Worm (Caenorhabditis elegans) whole organism, late embryonic: Measurements from ENCODE around the gene F21H7.12.

Experiments used
- hlh-8 ChIP-seq: sonication (generic microtip); optimal IDR thresholded peaks from 2 replicates; lab custom pipeline; 2016; ENCODE audit warnings: missing genotype, missing genetic modification characterization, missing compliant biosample characterization
- lim-6 ChIP-seq: sonication (generic microtip); optimal IDR thresholded peaks from 2 replicates; lab custom pipeline; 2016; ENCODE audit warnings: missing genetic modification characterization, missing compliant biosample characterization
- nfya-1 ChIP-seq: sonication (generic microtip); optimal IDR thresholded peaks from 2 replicates; lab custom pipeline; 2017; ENCODE audit warnings: missing genetic modification characterization, mild to moderate bottlenecking, missing compliant biosample characterization, antibody characterized with exemption, moderate library complexity
- nhr-232 ChIP-seq: sonication (generic microtip); optimal IDR thresholded peaks from 2 replicates; lab custom pipeline; 2016; ENCODE audit warnings: missing genetic modification characterization, missing compliant biosample characterization
- pqm-1 ChIP-seq: sonication (generic microtip); optimal IDR thresholded peaks from 2 replicates; lab custom pipeline; 2016; ENCODE audit warnings: missing genetic modification characterization, missing compliant biosample characterization
- ref-2 ChIP-seq: sonication (generic microtip); optimal IDR thresholded peaks from 2 replicates; lab custom pipeline; 2016; ENCODE audit warnings: missing genetic modification characterization, missing compliant biosample characterization
- tbx-7 ChIP-seq: sonication (generic microtip); optimal IDR thresholded peaks from 2 replicates; lab custom pipeline; 2016; ENCODE audit warnings: missing genotype, missing genetic modification characterization, missing compliant biosample characterization

ce11 chrV:16211713-16212112 is 18.3 kb upstream of the F21H7.12 start:
- TF ChIP-seq pqm-1 (tag; lab: Kevin White, UChicago) (no peak), lim-6 (tag; lab: Kevin White, UChicago) (no peak), nfya-1 (tag; lab: Kevin White, UChicago) (no peak), hlh-8 (tag; lab: Kevin White, UChicago) (no peak), nhr-232 (tag; lab: Kevin White, UChicago) (no peak), ref-2 (tag; lab: Kevin White, UChicago) (no peak), tbx-7 (tag; lab: Kevin White, UChicago) (no peak)
